Fruit fly (Drosophila melanogaster) whole organism, embryonic: ENCODE measurements around the gene Idh3g.

Experiments
- Bdp1 ChIP-seq: fragments of 200-800 bp; sonication (Bioruptor generic); optimal IDR thresholded peaks from 3 replicates; lab custom pipeline; 2016; ENCODE audit warnings: missing biosample characterization, missing genetic modification characterization
- Bteb2 ChIP-seq: fragments of 200-800 bp; sonication (Bioruptor generic); optimal IDR thresholded peaks from 2 replicates; lab custom pipeline; 2016; ENCODE audit warnings: missing biosample characterization, missing genetic modification characterization
- CG1024 ChIP-seq: fragments of 200-800 bp; sonication (Bioruptor generic); IDR thresholded peaks from 2 replicates; pipeline ENCODE4 v1.3.6; 2022; ENCODE audit warnings: missing biosample characterization, missing genetic modification characterization
- CG10274 ChIP-seq: fragments of 200-800 bp; sonication (Bioruptor generic); optimal IDR thresholded peaks from 3 replicates; lab custom pipeline; 2017; ENCODE audit warnings: missing biosample characterization, mild to moderate bottlenecking, missing genetic modification characterization
- CG11696 ChIP-seq: fragments of 200-800 bp; sonication (Bioruptor generic); IDR thresholded peaks from 2 replicates; pipeline ENCODE4 v1.3.6; 2022; ENCODE audit warnings: missing biosample characterization, missing genetic modification characterization
- CG12299 ChIP-seq: fragments of 200-800 bp; sonication (Bioruptor generic); optimal IDR thresholded peaks from 2 replicates; lab custom pipeline; 2018; ENCODE audit warnings: missing biosample characterization, mild to moderate bottlenecking, missing genetic modification characterization
- CG12391 ChIP-seq: fragments of 200-800 bp; sonication (Bioruptor generic); optimal IDR thresholded peaks from 3 replicates; lab custom pipeline; 2018; ENCODE audit warnings: missing biosample characterization, mild to moderate bottlenecking, missing genetic modification characterization, moderate library complexity
- CG13287 ChIP-seq: fragments of 200-800 bp; sonication (Bioruptor generic); IDR thresholded peaks from 2 replicates; pipeline ENCODE4 v1.3.6; 2022; ENCODE audit warnings: missing biosample characterization, missing genetic modification characterization; ENCODE audit not compliant: partially characterized antibody
- CG17612 ChIP-seq: fragments of 200-800 bp; sonication (Bioruptor generic); IDR thresholded peaks from 2 replicates; pipeline ENCODE4 v1.3.6; 2022; ENCODE audit warnings: missing biosample characterization, missing genetic modification characterization
- CG17829 ChIP-seq: fragments of 200-800 bp; optimal IDR thresholded peaks from 2 replicates; lab custom pipeline; 2019; ENCODE audit warnings: missing biosample characterization, mild to moderate bottlenecking, missing genetic modification characterization, moderate library complexity
- CG1792 ChIP-seq: fragments of 200-800 bp; sonication (Bioruptor generic); optimal IDR thresholded peaks from 2 replicates; lab custom pipeline; 2016; ENCODE audit warnings: missing biosample characterization, missing genetic modification characterization
- CG2116 ChIP-seq: fragments of 200-800 bp; sonication (Bioruptor generic); optimal IDR thresholded peaks from 3 replicates; lab custom pipeline; 2018; ENCODE audit warnings: missing biosample characterization, mild to moderate bottlenecking, missing genetic modification characterization
- CG33213 ChIP-seq: fragments of 200-800 bp; sonication (Bioruptor generic); optimal IDR thresholded peaks from 3 replicates; lab custom pipeline; 2016; ENCODE audit warnings: missing biosample characterization, missing genetic modification characterization
- CG3847 ChIP-seq: fragments of 200-800 bp; sonication (Bioruptor generic); IDR thresholded peaks from 2 replicates; pipeline ENCODE4 v1.3.6; 2022; ENCODE audit warnings: missing biosample characterization, missing genetic modification characterization
- CG4282 ChIP-seq: fragments of 200-800 bp; sonication (Bioruptor generic); optimal IDR thresholded peaks from 2 replicates; lab custom pipeline; 2016; ENCODE audit warnings: missing biosample characterization, missing genetic modification characterization
- CG4360 ChIP-seq: fragments of 200-800 bp; sonication (Bioruptor generic); IDR thresholded peaks from 2 replicates; pipeline ENCODE4 v1.3.6; 2022; ENCODE audit warnings: missing biosample characterization, missing genetic modification characterization
- CG4404 ChIP-seq: fragments of 200-800 bp; sonication (Bioruptor generic); IDR thresholded peaks from 2 replicates; pipeline ENCODE4 v1.3.6; 2022; ENCODE audit warnings: missing biosample characterization, missing genetic modification characterization
- CG4707 ChIP-seq: fragments of 200-800 bp; sonication (Bioruptor generic); optimal IDR thresholded peaks from 2 replicates; lab custom pipeline; 2018; ENCODE audit warnings: missing biosample characterization, mild to moderate bottlenecking, missing genetic modification characterization, moderate library complexity
- CG7271 ChIP-seq: fragments of 200-800 bp; sonication (Bioruptor generic); optimal IDR thresholded peaks from 2 replicates; lab custom pipeline; 2018; ENCODE audit warnings: missing biosample characterization, mild to moderate bottlenecking, missing genetic modification characterization, moderate library complexity
- CG8478 ChIP-seq: fragments of >200 bp; optimal IDR thresholded peaks from 2 replicates; lab custom pipeline; 2018
- CrebB ChIP-seq: fragments of 200-800 bp; sonication (Bioruptor generic); optimal IDR thresholded peaks from 3 replicates; lab custom pipeline; 2018; ENCODE audit warnings: missing biosample characterization, mild to moderate bottlenecking, missing genetic modification characterization
- Dll ChIP-seq: fragments of 200-800 bp; sonication (Bioruptor generic); IDR thresholded peaks from 4 replicates; pipeline ENCODE4 v1.3.6; 2022; ENCODE audit warnings: missing biosample characterization, missing genetic modification characterization; ENCODE audit not compliant: partially characterized antibody
- E2f2 ChIP-seq: fragments of 200-800 bp; sonication (Bioruptor generic); IDR thresholded peaks from 2 replicates; pipeline ENCODE4 v1.3.6; 2022; ENCODE audit warnings: missing biosample characterization, missing genetic modification characterization
- Fer3 ChIP-seq: fragments of 200-800 bp; sonication (Bioruptor generic); optimal IDR thresholded peaks from 2 replicates; lab custom pipeline; 2018; ENCODE audit warnings: missing biosample characterization, mild to moderate bottlenecking, missing genetic modification characterization, moderate library complexity
- HLH4C ChIP-seq: fragments of 200-800 bp; sonication (Bioruptor generic); IDR thresholded peaks from 3 replicates; pipeline ENCODE4 v1.3.6; 2022; ENCODE audit warnings: missing biosample characterization, missing genetic modification characterization; ENCODE audit not compliant: partially characterized antibody
- Hey ChIP-seq: fragments of 200-800 bp; sonication (Bioruptor generic); optimal IDR thresholded peaks from 3 replicates; lab custom pipeline; 2018; ENCODE audit warnings: missing biosample characterization, mild to moderate bottlenecking, missing genetic modification characterization
- Med ChIP-seq: fragments of 200-800 bp; sonication (Bioruptor generic); peaks from one replicate; lab custom pipeline; 2016; ENCODE audit warnings: missing biosample characterization, missing genetic modification characterization, mild to moderate bottlenecking, inconsistent platforms, moderate library complexity
- Nf-YA ChIP-seq: fragments of 200-800 bp; sonication (Bioruptor generic); IDR thresholded peaks from 2 replicates; pipeline ENCODE4 v1.3.6; 2022; ENCODE audit warnings: missing biosample characterization, missing genetic modification characterization
- Opbp ChIP-seq: fragments of 200-800 bp; sonication (Bioruptor generic); IDR thresholded peaks from 3 replicates; pipeline ENCODE4 v1.3.6; 2022; ENCODE audit warnings: missing biosample characterization, missing genetic modification characterization; ENCODE audit not compliant: partially characterized antibody
- Pdp1 ChIP-seq, 2 experiments: fragments of 200-800 bp; sonication (Bioruptor generic); optimal IDR thresholded peaks; 3 replicates each; lab custom pipeline; 2016; ENCODE audit warnings: missing biosample characterization in 2 of 2, missing genetic modification characterization in 2 of 2, mild to moderate bottlenecking in 1 of 2, moderate library complexity in 1 of 2
- Scr ChIP-seq: fragments of 200-800 bp; sonication (Bioruptor generic); IDR thresholded peaks from 2 replicates; pipeline ENCODE4 v1.3.6; 2022; ENCODE audit warnings: missing biosample characterization, missing genetic modification characterization; ENCODE audit not compliant: partially characterized antibody
- Sin3A ChIP-seq: fragments of >200 bp; optimal IDR thresholded peaks from 2 replicates; lab custom pipeline; 2018
- Sry-δ ChIP-seq: fragments of 200-800 bp; sonication (Bioruptor generic); optimal IDR thresholded peaks from 2 replicates; lab custom pipeline; 2016; ENCODE audit warnings: missing biosample characterization, missing genetic modification characterization
- ase ChIP-seq: fragments of 200-800 bp; sonication (Bioruptor generic); IDR thresholded peaks from 3 replicates; pipeline ENCODE4 v1.3.6; 2022; ENCODE audit warnings: missing biosample characterization, missing genetic modification characterization
- dati ChIP-seq: fragments of 200-800 bp; sonication (Bioruptor generic); IDR thresholded peaks from 2 replicates; pipeline ENCODE4 v1.3.6; 2022; ENCODE audit warnings: missing biosample characterization, missing genetic modification characterization
- dmrt11E ChIP-seq: fragments of 200-800 bp; sonication (Bioruptor generic); optimal IDR thresholded peaks from 3 replicates; lab custom pipeline; 2018; ENCODE audit warnings: missing biosample characterization, mild to moderate bottlenecking, missing genetic modification characterization, moderate library complexity
- jumu ChIP-seq: fragments of 200-800 bp; sonication (Bioruptor generic); optimal IDR thresholded peaks from 3 replicates; lab custom pipeline; 2016; ENCODE audit warnings: missing biosample characterization, missing genetic modification characterization
- pfk ChIP-seq: fragments of 200-800 bp; sonication (Bioruptor generic); optimal IDR thresholded peaks from 2 replicates; lab custom pipeline; 2018; ENCODE audit warnings: missing biosample characterization, mild to moderate bottlenecking, missing genetic modification characterization, moderate library complexity
- row ChIP-seq: fragments of 200-800 bp; sonication (Bioruptor generic); IDR thresholded peaks from 3 replicates; pipeline ENCODE4 v1.3.6; 2022; ENCODE audit warnings: missing biosample characterization, missing genetic modification characterization
- sens ChIP-seq: fragments of 200-800 bp; sonication (Bioruptor generic); peaks from one replicate; lab custom pipeline; 2016; ENCODE audit warnings: missing biosample characterization, missing genetic modification characterization
- seq ChIP-seq: fragments of 200-800 bp; sonication (Bioruptor generic); IDR thresholded peaks from 2 replicates; pipeline ENCODE4 v1.3.6; 2022; ENCODE audit warnings: missing biosample characterization, missing genetic modification characterization
- slou ChIP-seq: fragments of 200-800 bp; sonication (Bioruptor generic); optimal IDR thresholded peaks from 3 replicates; lab custom pipeline; 2016; ENCODE audit warnings: missing biosample characterization, missing genetic modification characterization
- sr ChIP-seq: fragments of 200-800 bp; sonication (Bioruptor generic); IDR thresholded peaks from 3 replicates; pipeline ENCODE4 v1.3.6; 2022; ENCODE audit warnings: missing biosample characterization, missing genetic modification characterization
- stwl ChIP-seq: fragments of 200-800 bp; sonication (Bioruptor generic); optimal IDR thresholded peaks from 3 replicates; lab custom pipeline; 2018; ENCODE audit warnings: missing biosample characterization, mild to moderate bottlenecking, missing genetic modification characterization, moderate library complexity
- sug ChIP-seq: fragments of 200-800 bp; optimal IDR thresholded peaks from 2 replicates; lab custom pipeline; 2019; ENCODE audit warnings: missing biosample characterization, mild to moderate bottlenecking, missing genetic modification characterization, moderate library complexity
- trem ChIP-seq: fragments of 200-800 bp; optimal IDR thresholded peaks from 3 replicates; lab custom pipeline; 2019; ENCODE audit warnings: missing biosample characterization, mild to moderate bottlenecking, missing genetic modification characterization, moderate library complexity
- trh ChIP-seq: fragments of 200-800 bp; sonication (Bioruptor generic); optimal IDR thresholded peaks from 2 replicates; lab custom pipeline; 2016; ENCODE audit warnings: missing biosample characterization, missing genetic modification characterization
- vvl ChIP-seq: fragments of 200-800 bp; sonication (Bioruptor generic); IDR thresholded peaks from 2 replicates; pipeline ENCODE4 v1.3.6; 2022; ENCODE audit warnings: missing biosample characterization, missing genetic modification characterization
- wdn ChIP-seq: fragments of 200-800 bp; sonication (Bioruptor generic); IDR thresholded peaks from 2 replicates; pipeline ENCODE4 v1.3.6; 2022; ENCODE audit warnings: missing biosample characterization, missing genetic modification characterization

The Idh3g gene

DNA sequence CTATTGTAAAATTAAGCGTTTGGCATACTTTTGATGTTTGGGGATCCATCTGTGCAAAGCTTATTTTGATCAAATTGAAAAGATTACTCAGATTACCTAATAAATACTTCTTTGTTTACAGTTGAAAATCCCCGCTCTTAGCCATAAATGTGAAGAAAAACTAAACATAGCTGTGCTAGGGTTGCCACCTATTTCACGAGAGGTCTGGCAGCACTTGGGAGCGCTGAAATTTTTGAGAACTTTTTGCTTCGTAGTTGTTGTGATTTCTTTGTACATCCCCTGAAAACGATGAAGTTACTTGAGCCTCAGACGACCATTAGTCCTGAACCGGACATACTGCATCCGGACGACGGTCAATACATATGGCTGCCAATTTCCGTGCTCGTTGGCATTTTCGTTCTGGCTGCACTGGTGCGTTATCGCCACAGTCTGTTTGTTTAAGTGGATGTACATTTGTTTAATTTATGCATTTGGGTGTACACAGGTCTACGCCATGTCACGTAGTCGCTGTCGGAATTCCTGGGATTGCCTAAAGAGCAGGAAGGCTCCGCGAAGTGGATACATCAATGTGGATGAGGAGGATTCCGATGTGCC is 2.1 kb upstream of the Idh3g start, which contains the start of the genes CG4730 and CG5039 (continued):
- TF ChIP-seq CG13287 (GFP tag; lab: Robert Waterston, UW) (peak; percentile 28; the same call in 1 of the 2 replicates), Med (GFP tag; lab: Kevin White, UChicago) (peak; percentile 5), trem (tag; lab: Kevin White, UChicago) (peak; percentile 21), Sry-δ (GFP tag; lab: Kevin White, UChicago) (peak; percentile 25), Dll (0 out of 4 replicates have a peak, but pooled peaks have one; percentile 11), sr (GFP tag; lab: Robert Waterston, UW) (0 out of 3 replicates have a peak, but pooled peaks have one; percentile 6), CG12299 (tag; lab: Kevin White, UChicago) (no peak), Sin3A (lab: Kevin White, UChicago) (peak; percentile 24), sens (GFP tag; lab: Kevin White, UChicago) (peak; percentile 76), E2f2 (GFP tag; lab: Robert Waterston, UW) (peak; percentile 78), CG4360 (GFP tag; lab: Robert Waterston, UW) (0 out of 2 replicates have a peak, but pooled peaks have one; percentile 35), vvl (GFP tag; lab: Robert Waterston, UW) (0 out of 2 replicates have a peak, but pooled peaks have one; percentile 33), stwl (tag; lab: Kevin White, UChicago) (peak; percentile 3), row (GFP tag; lab: Robert Waterston, UW) (peak; percentile 17; the same call in 1 of the 3 replicates)

DNA sequence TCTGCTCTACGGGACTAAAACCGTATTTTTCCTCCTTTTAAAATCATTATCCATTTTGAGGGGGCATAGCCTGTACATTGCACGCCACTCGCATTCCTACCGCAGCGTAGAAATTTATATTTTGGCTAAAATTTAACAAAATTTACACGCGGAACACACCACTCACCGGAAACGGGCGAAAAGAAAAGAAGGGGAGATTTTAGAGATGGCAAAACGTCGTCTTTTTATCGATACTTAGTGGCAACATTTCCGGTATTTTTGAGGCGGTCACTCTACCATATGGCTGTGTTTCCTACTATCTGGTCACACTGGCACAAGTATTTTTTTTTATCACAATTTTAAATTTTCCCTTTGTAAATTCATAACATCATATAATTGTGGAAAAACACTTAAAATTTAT is 4.2 kb downstream of the Idh3g start, which contains the start of gene RpL27:
RpL27 (minus strand) TSS at position 193 of the 400 bp plus-strand sequence.
- TF ChIP-seq Bdp1 (GFP tag; lab: Kevin White, UChicago) (peak; percentile 59), CG1792 (peak; percentile 27), Nf-YA (GFP tag; lab: Robert Waterston, UW) (peak; percentile 73), CG11696 (0 out of 2 replicates have a peak, but pooled peaks have one; percentile 41), jumu (no peak), CG12391 (tag; lab: Kevin White, UChicago) (peak; percentile 76), CG4707 (GFP tag; lab: Kevin White, UChicago) (peak; percentile 71), sens (GFP tag; lab: Kevin White, UChicago) (peak; percentile 92), CG4282 (GFP tag; lab: Kevin White, UChicago) (no peak), CG8478 (lab: Kevin White, UChicago) (no peak), dati (no peak), trh (GFP tag; lab: Kevin White, UChicago) (peak; percentile 58), Fer3 (tag; lab: Kevin White, UChicago) (peak; percentile 88), seq (GFP tag; lab: Robert Waterston, UW) (peak; percentile 51; the same call in 1 of the 2 replicates), CG10274 (GFP tag; lab: Kevin White, UChicago) (peak; percentile 74), dmrt11E (tag; lab: Kevin White, UChicago) (peak; percentile 64), Scr (peak; percentile 77), Opbp (GFP tag; lab: Robert Waterston, UW) (peak; percentile 72), CG3847 (GFP tag; lab: Robert Waterston, UW) (peak; percentile 83), HLH4C (peak; percentile 68), CG33213 (peak; percentile 89), sug (peak; percentile 84), Pdp1 (GFP tag; optimal IDR thresholded peaks at IDR 0.05; lab: Kevin White, UChicago) (peak; percentile 65 to 84), ase (GFP tag; lab: Robert Waterston, UW) (peak; percentile 42; the same call in 2 of the 3 replicates), Bteb2 (peak; percentile 66), CG1024 (GFP tag; lab: Robert Waterston, UW) (peak; percentile 63; the same call in 1 of the 2 replicates), CG17829 (tag; lab: Kevin White, UChicago) (peak; percentile 75), wdn (0 out of 2 replicates have a peak, but pooled peaks have one; percentile 52), Hey (tag; lab: Kevin White, UChicago) (peak; percentile 74), CG2116 (GFP tag; lab: Kevin White, UChicago) (peak; percentile 83), CG17612 (GFP tag; lab: Robert Waterston, UW) (no peak; the same call in 1 of the 2 replicates), CG7271 (tag; lab: Kevin White, UChicago) (peak; percentile 92), slou (GFP tag; lab: Kevin White, UChicago) (peak; percentile 28), pfk (GFP tag; lab: Kevin White, UChicago) (peak; percentile 79), CG4404 (GFP tag; lab: Robert Waterston, UW) (no peak), CrebB (tag; lab: Kevin White, UChicago) (peak; percentile 75)
